Worm (Caenorhabditis elegans) whole organism, L4 larva: ENCODE measurements around the gene C26E6.12.

ENCODE experiments used
- F10B5.3 ChIP-seq: sonication (generic microtip); optimal IDR thresholded peaks from 2 replicates; lab custom pipeline; 2016; ENCODE audit warnings: mild to moderate bottlenecking, missing genetic modification characterization, missing compliant biosample characterization
- F37D6.2 ChIP-seq: sonication (generic microtip); optimal IDR thresholded peaks from 2 replicates; lab custom pipeline; 2016; ENCODE audit warnings: mild to moderate bottlenecking, missing genetic modification characterization, missing compliant biosample characterization
- F49E8.2 ChIP-seq: sonication (generic microtip); optimal IDR thresholded peaks from 2 replicates; lab custom pipeline; 2016; ENCODE audit warnings: missing compliant biosample characterization, mild to moderate bottlenecking, missing genetic modification characterization, borderline replicate concordance
- R02D3.7 ChIP-seq: fragments of 150-350 bp; sonication (generic microtip); optimal IDR thresholded peaks from 3 replicates; lab custom pipeline; 2014; ENCODE audit warnings: missing biosample characterization, missing genetic modification characterization
- T20F7.1 ChIP-seq: fragments of 200-800 bp; sonication (Bioruptor generic); optimal IDR thresholded peaks from 2 replicates; lab custom pipeline; 2018; ENCODE audit warnings: mild to moderate bottlenecking, missing genetic modification characterization, missing compliant biosample characterization
- Y48G9A.11 ChIP-seq: fragments of 200-800 bp; sonication (Bioruptor generic); IDR thresholded peaks from 2 replicates; pipeline ENCODE4 v1.3.6; 2022; ENCODE audit warnings: missing genetic modification reagents, missing genetic modification characterization, missing compliant biosample characterization
- Y75B8A.6 ChIP-seq: fragments of 200-800 bp; sonication (Bioruptor generic); IDR thresholded peaks from 2 replicates; pipeline ENCODE4 v1.3.6; 2022; ENCODE audit warnings: missing genetic modification reagents, missing genetic modification characterization, missing compliant biosample characterization
- ZK337.2 ChIP-seq: fragments of 200-800 bp; sonication (Bioruptor generic); IDR thresholded peaks from 2 replicates; pipeline ENCODE4 v1.3.6; 2022; ENCODE audit warnings: missing genetic modification reagents, missing genetic modification characterization, missing compliant biosample characterization
- aha-1 ChIP-seq: fragments of 150-350 bp; peaks from one replicate; lab custom pipeline; 2014; ENCODE audit warnings: missing biosample characterization, missing genetic modification characterization
- ama-1 ChIP-seq: fragments of 150-350 bp; optimal IDR thresholded peaks from 2 replicates; lab custom pipeline; 2014; ENCODE audit warnings: inconsistent platforms, mixed read lengths
- arid-1 ChIP-seq: fragments of 200-800 bp; sonication (Bioruptor generic); conservative IDR thresholded peaks from 2 replicates; pipeline ENCODE4 v1.3.6; 2022; ENCODE audit warnings: missing genetic modification reagents, missing genetic modification characterization, missing compliant biosample characterization
- ceh-20 ChIP-seq: fragments of 200-800 bp; sonication (Bioruptor generic); IDR thresholded peaks from 2 replicates; pipeline ENCODE4 v1.3.6; 2022; ENCODE audit warnings: missing genetic modification reagents, missing genetic modification characterization, missing compliant biosample characterization
- ceh-28 ChIP-seq: fragments of 150-350 bp; optimal IDR thresholded peaks from 2 replicates; lab custom pipeline; 2014; ENCODE audit warnings: missing biosample characterization, missing genetic modification reagents, missing genetic modification characterization
- ceh-44 ChIP-seq: fragments of 200-800 bp; sonication (Bioruptor generic); IDR thresholded peaks from 2 replicates; pipeline ENCODE4 v1.3.6; 2022; ENCODE audit warnings: missing genetic modification reagents, missing genetic modification characterization, missing compliant biosample characterization
- ceh-82 ChIP-seq: sonication (generic microtip); optimal IDR thresholded peaks from 2 replicates; lab custom pipeline; 2017; ENCODE audit warnings: missing biosample characterization, missing genetic modification characterization
- ces-1 ChIP-seq: fragments of 150-350 bp; sonication (generic microtip); optimal IDR thresholded peaks from 4 replicates; lab custom pipeline; 2014; ENCODE audit warnings: missing biosample characterization, missing genetic modification reagents, missing genetic modification characterization
- cey-2 ChIP-seq: sonication (generic microtip); optimal IDR thresholded peaks from 3 replicates; lab custom pipeline; 2017; ENCODE audit warnings: missing genetic modification characterization, mild to moderate bottlenecking, missing compliant biosample characterization, antibody characterized with exemption, borderline replicate concordance; ENCODE audit not compliant: insufficient read depth
- daf-12 ChIP-seq: fragments of 150-350 bp; optimal IDR thresholded peaks from 2 replicates; lab custom pipeline; 2014; ENCODE audit warnings: missing biosample characterization, missing genetic modification reagents, missing genetic modification characterization
- daf-16 ChIP-seq, 3 experiments: sonication (generic microtip); optimal IDR thresholded peaks; 2 replicates each; lab custom pipeline; 2016 to 2017; ENCODE audit warnings: missing genetic modification characterization in 3 of 3, missing genetic modification reagents in 3 of 3, mild to moderate bottlenecking in 2 of 3, missing compliant biosample characterization in 2 of 3, missing biosample characterization in 1 of 3, moderate library complexity in 1 of 3
- dmd-6 ChIP-seq: fragments of 200-800 bp; sonication (Bioruptor generic); IDR thresholded peaks from 2 replicates; pipeline ENCODE4 v1.3.6; 2022; ENCODE audit warnings: missing genetic modification reagents, missing genetic modification characterization, missing compliant biosample characterization
- dmd-9 ChIP-seq: fragments of 200-800 bp; sonication (Bioruptor generic); IDR thresholded peaks from 2 replicates; pipeline ENCODE4 v1.3.6; 2022; ENCODE audit warnings: missing genetic modification reagents, missing genetic modification characterization, missing compliant biosample characterization
- dve-1 ChIP-seq: sonication (generic microtip); optimal IDR thresholded peaks from 2 replicates; lab custom pipeline; 2017; ENCODE audit warnings: antibody characterized with exemption, mild to moderate bottlenecking, missing genetic modification characterization, missing compliant biosample characterization; ENCODE audit not compliant: insufficient read depth
- egl-43 ChIP-seq: fragments of 200-800 bp; sonication (Bioruptor generic); IDR thresholded peaks from 2 replicates; pipeline ENCODE4 v1.3.6; 2022; ENCODE audit warnings: missing genetic modification reagents, missing genetic modification characterization, missing compliant biosample characterization
- hif-1 ChIP-seq, 2 experiments: sonication (generic microtip); optimal IDR thresholded peaks; 2 replicates each; lab custom pipeline; 2016 to 2017; ENCODE audit warnings: missing compliant biosample characterization in 2 of 2, missing genetic modification characterization in 2 of 2, missing genetic modification reagents in 2 of 2, missing genotype in 2 of 2, mild to moderate bottlenecking in 1 of 2
- hlh-11 ChIP-seq: fragments of 200-800 bp; sonication (Bioruptor generic); optimal IDR thresholded peaks from 2 replicates; lab custom pipeline; 2018; ENCODE audit warnings: mild to moderate bottlenecking, missing genetic modification characterization, missing compliant biosample characterization
- lsy-2 ChIP-seq, 2 experiments: fragments of 150-350 bp in 1 of 2; sonication (generic microtip) in 1 of 2; optimal IDR thresholded peaks; 2 replicates each; lab custom pipeline; 2014 to 2017; ENCODE audit warnings: missing biosample characterization in 2 of 2, missing genetic modification characterization in 2 of 2
- mdt-29 ChIP-seq: fragments of 200-800 bp; sonication (Bioruptor generic); IDR thresholded peaks from 2 replicates; pipeline ENCODE4 v1.3.6; 2022; ENCODE audit warnings: missing genetic modification reagents, missing genetic modification characterization, missing compliant biosample characterization
- mes-2 ChIP-seq: sonication (generic microtip); optimal IDR thresholded peaks from 2 replicates; lab custom pipeline; 2016; ENCODE audit warnings: missing genotype, mild to moderate bottlenecking, missing genetic modification characterization, missing compliant biosample characterization; ENCODE audit not compliant: poor library complexity, severe bottlenecking
- nhr-11 ChIP-seq: fragments of 150-350 bp; optimal IDR thresholded peaks from 2 replicates; lab custom pipeline; 2014; ENCODE audit warnings: missing biosample characterization, missing genetic modification characterization
- nhr-25 ChIP-seq: sonication (generic microtip); optimal IDR thresholded peaks from 2 replicates; lab custom pipeline; 2017; ENCODE audit warnings: missing genetic modification characterization, mild to moderate bottlenecking, missing compliant biosample characterization, antibody characterized with exemption, moderate library complexity, borderline replicate concordance; ENCODE audit not compliant: insufficient read depth
- nhr-28 ChIP-seq: fragments of 150-350 bp; optimal IDR thresholded peaks from 2 replicates; lab custom pipeline; 2014; ENCODE audit warnings: missing biosample characterization, missing genetic modification characterization
- nhr-48 ChIP-seq: sonication (generic microtip); optimal IDR thresholded peaks from 2 replicates; lab custom pipeline; 2016; ENCODE audit warnings: mild to moderate bottlenecking, missing genetic modification characterization, missing compliant biosample characterization
- nhr-76 ChIP-seq: fragments of 150-350 bp; optimal IDR thresholded peaks from 2 replicates; lab custom pipeline; 2014; ENCODE audit warnings: missing biosample characterization, missing genetic modification characterization
- nhr-77 ChIP-seq: fragments of 150-350 bp; optimal IDR thresholded peaks from 2 replicates; lab custom pipeline; 2014; ENCODE audit warnings: missing biosample characterization, missing genetic modification characterization
- php-3 ChIP-seq: fragments of 200-800 bp; sonication (Bioruptor generic); IDR thresholded peaks from 2 replicates; pipeline ENCODE4 v1.3.6; 2022; ENCODE audit warnings: missing genetic modification reagents, missing genetic modification characterization, missing compliant biosample characterization
- rbr-2 ChIP-seq: sonication (generic microtip); optimal IDR thresholded peaks from 2 replicates; lab custom pipeline; 2016; ENCODE audit warnings: missing genotype, missing genetic modification characterization, missing compliant biosample characterization
- set-16 ChIP-seq: fragments of 200-800 bp; sonication (Bioruptor generic); IDR thresholded peaks from 2 replicates; pipeline ENCODE4 v1.3.6; 2022; ENCODE audit warnings: missing genetic modification reagents, missing genetic modification characterization, missing compliant biosample characterization
- spr-1 ChIP-seq: sonication (generic microtip); optimal IDR thresholded peaks from 2 replicates; lab custom pipeline; 2016; ENCODE audit warnings: mild to moderate bottlenecking, missing genetic modification characterization, missing compliant biosample characterization
- unc-130 ChIP-seq: sonication (generic microtip); optimal IDR thresholded peaks from 2 replicates; lab custom pipeline; 2016; ENCODE audit warnings: missing genetic modification reagents, missing genetic modification characterization, missing compliant biosample characterization
- unc-62 ChIP-seq, 3 experiments: fragments of 150-350 bp in 1 of 3; sonication (generic microtip); optimal IDR thresholded peaks in 2 of 3; peaks in 1 of 3; 1 replicate in 1 of 3; 2 replicates in 2 of 3; lab custom pipeline; 2014 to 2017; ENCODE audit warnings: missing biosample characterization in 3 of 3, missing genetic modification characterization in 3 of 3, missing genetic modification reagents in 3 of 3, missing genotype in 1 of 3
- zag-1 ChIP-seq: fragments of 150-350 bp; optimal IDR thresholded peaks from 2 replicates; lab custom pipeline; 2014; ENCODE audit warnings: missing biosample characterization, missing genetic modification characterization
- zfp-2 ChIP-seq: sonication (generic microtip); optimal IDR thresholded peaks from 2 replicates; lab custom pipeline; 2016; ENCODE audit warnings: mild to moderate bottlenecking, missing genetic modification characterization, missing compliant biosample characterization
- zfp-3 ChIP-seq: fragments of 200-800 bp; sonication (Bioruptor generic); conservative IDR thresholded peaks from 2 replicates; pipeline ENCODE4 v1.3.6; 2022; ENCODE audit warnings: missing genetic modification reagents, missing genetic modification characterization, missing compliant biosample characterization
- zip-11 ChIP-seq: fragments of 200-800 bp; sonication (Bioruptor generic); IDR thresholded peaks from 2 replicates; pipeline ENCODE4 v1.3.6; 2022; ENCODE audit warnings: missing genetic modification characterization, missing compliant biosample characterization
- ztf-7 ChIP-seq: fragments of 150-350 bp; optimal IDR thresholded peaks from 2 replicates; lab custom pipeline; 2014; ENCODE audit warnings: missing biosample characterization, missing genetic modification characterization

Gene C26E6.12

DNA sequence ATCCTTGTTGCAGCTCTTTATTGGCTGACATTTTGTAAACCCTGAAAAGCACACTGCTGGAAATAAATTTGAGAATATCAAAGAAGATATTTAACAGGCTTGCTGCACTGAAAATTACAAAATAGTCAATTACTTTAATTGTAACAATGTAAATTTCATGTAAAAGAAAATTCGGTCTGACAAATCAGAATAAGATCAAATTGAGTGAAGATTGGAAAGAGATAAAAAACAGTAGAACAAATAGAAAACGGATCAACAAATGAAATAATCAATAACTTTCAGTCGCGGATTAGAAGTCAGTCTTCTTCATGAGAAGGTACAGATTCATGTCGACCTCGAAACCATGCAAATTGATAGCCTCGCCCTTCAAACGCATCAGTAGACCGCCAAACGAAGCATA, 15.0 kb downstream of the C26E6.12 start, which contains the start of gene rars-1:
TSS of gene rars-1 (minus strand) at position 101 of the 400 bp plus-strand sequence.
- TF ChIP-seq nhr-48 (tag; lab: Kevin White, UChicago) (no peak), unc-62 (GFP tag; optimal IDR thresholded peaks at IDR 0.05 in 1 of 2; lab: Kevin White, UChicago) (peak in 1 of 2 experiments; percentile 57), unc-62 (tag; optimal IDR thresholded peaks at IDR 0.05; lab: Kevin White, UChicago) (no peak), ama-1 (no peak), zfp-2 (tag; lab: Kevin White, UChicago) (no peak)
- TF ChIP-seq, all 104 proteins: peak for 1

DNA sequence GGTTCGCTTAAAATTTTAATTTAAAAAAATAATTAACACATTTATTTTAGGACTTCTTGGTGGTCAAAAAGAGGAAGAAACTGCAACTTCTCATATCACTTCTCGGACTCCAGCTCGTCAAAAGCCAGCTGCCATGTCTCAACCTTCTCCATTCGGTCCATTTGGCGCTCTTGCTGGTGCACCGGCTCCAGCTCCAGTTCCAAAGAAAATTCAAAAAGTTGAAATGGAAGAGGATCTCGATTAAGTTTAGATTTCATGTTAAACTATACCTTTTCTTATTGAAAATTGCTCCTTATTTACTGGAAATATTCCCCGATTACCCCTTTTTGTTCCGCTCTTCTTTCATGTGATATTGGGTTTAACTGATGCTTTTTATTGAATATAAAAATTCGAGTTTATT, 18.3 kb downstream of the C26E6.12 start:
- TF ChIP-seq ceh-82 (tag; lab: Kevin White, UChicago) (no peak), R02D3.7 (tag; lab: Kevin White, UChicago) (no peak), aha-1 (tag; lab: Kevin White, UChicago) (peak; percentile 93), hif-1 (tag; optimal IDR thresholded peaks at IDR 0.05; lab: Kevin White, UChicago) (no peak)

DNA sequence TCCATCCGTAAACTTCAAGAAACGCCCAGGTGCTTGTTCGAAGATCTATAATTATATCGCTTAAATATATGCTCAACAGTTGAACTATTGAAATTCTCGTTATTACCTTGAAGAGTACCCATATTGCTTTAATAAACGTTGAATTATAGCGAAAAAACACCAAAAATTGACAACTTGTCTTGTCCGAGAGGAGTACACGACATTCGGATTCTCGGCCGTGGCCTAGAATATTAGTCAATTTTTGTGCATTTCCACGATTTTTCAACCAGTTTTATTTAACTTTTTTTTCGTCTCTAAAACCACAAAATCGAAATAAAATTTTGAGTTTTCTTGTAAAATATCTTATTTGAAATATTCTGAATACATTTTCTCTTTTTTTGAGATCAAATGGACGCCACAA, 19.7 kb downstream of the C26E6.12 start, which contains the start of the genes F26F4.9 and cee-1:
TSS of gene F26F4.9 (minus strand) at position 205 of the 400 bp plus-strand sequence.
TSS of gene cee-1 (plus strand) at position 383 of the 400 bp plus-strand sequence.
- TF ChIP-seq arid-1, result no peak
- TF ChIP-seq F10B5.3 (tag; lab: Kevin White, UChicago), result no peak
- no peak for TF ChIP-seq daf-12 (tag; lab: Kevin White, UChicago)
- TF ChIP-seq daf-16 (GFP tag; optimal IDR thresholded peaks at IDR 0.05; lab: Kevin White, UChicago), result no peak
- TF ChIP-seq daf-16 (tag; optimal IDR thresholded peaks at IDR 0.05; lab: Kevin White, UChicago), result peak; percentile 33
- TF ChIP-seq ceh-28 (tag; lab: Kevin White, UChicago), result no peak
- peak; percentile 32 for TF ChIP-seq rbr-2 (tag; lab: Kevin White, UChicago)
- TF ChIP-seq nhr-77 (tag; lab: Kevin White, UChicago), result no peak
- peak; percentile 3 for TF ChIP-seq hlh-11 (tag; lab: Kevin White, UChicago)
- TF ChIP-seq unc-130, result peak; percentile 86
- peak; percentile 19; the same call in 1 of the 2 replicates for TF ChIP-seq dmd-6 (GFP tag; lab: Robert Waterston, UW)
- TF ChIP-seq nhr-25 (tag; lab: Kevin White, UChicago), result no peak
- TF ChIP-seq Y75B8A.6 (GFP tag; lab: Robert Waterston, UW), result no peak
- TF ChIP-seq nhr-76 (tag; lab: Kevin White, UChicago), result no peak
- TF ChIP-seq mdt-29, result no peak
- TF ChIP-seq ceh-20 (GFP tag; lab: Robert Waterston, UW), result no peak
- TF ChIP-seq T20F7.1 (GFP tag; lab: Kevin White, UChicago), result no peak
- peak; percentile 44 for TF ChIP-seq dve-1 (tag; lab: Kevin White, UChicago)
- no peak for TF ChIP-seq zag-1 (tag; lab: Kevin White, UChicago)
- peak; percentile 4 for TF ChIP-seq F49E8.2 (tag; lab: Kevin White, UChicago)
- TF ChIP-seq aha-1 (tag; lab: Kevin White, UChicago), result peak; percentile 86
- TF ChIP-seq zip-11 (GFP tag; lab: Robert Waterston, UW), result no peak
- TF ChIP-seq spr-1, result no peak
- no peak for TF ChIP-seq zfp-2 (tag; lab: Kevin White, UChicago)
- TF ChIP-seq egl-43 (GFP tag; lab: Robert Waterston, UW), result no peak
- no peak for TF ChIP-seq php-3 (GFP tag; lab: Robert Waterston, UW)
- TF ChIP-seq F37D6.2 (tag; lab: Kevin White, UChicago), result no peak
- TF ChIP-seq set-16 (GFP tag; lab: Robert Waterston, UW), result no peak
- TF ChIP-seq mes-2 (tag; lab: Kevin White, UChicago), result peak; percentile 97
- TF ChIP-seq ztf-7 (tag; lab: Kevin White, UChicago), result no peak
- TF ChIP-seq ZK337.2 (GFP tag; lab: Robert Waterston, UW), result peak; percentile 73
- TF ChIP-seq ceh-44 (GFP tag; lab: Robert Waterston, UW), result no peak
- TF ChIP-seq nhr-11 (tag; lab: Kevin White, UChicago), result no peak
- no peak for TF ChIP-seq nhr-48 (tag; lab: Kevin White, UChicago)
- peak in 1 of 2 experiments; percentile 74 for TF ChIP-seq lsy-2 (tag; optimal IDR thresholded peaks at IDR 0.05; lab: Kevin White, UChicago)
- TF ChIP-seq ces-1 (GFP tag; lab: Kevin White, UChicago), result no peak
- no peak for TF ChIP-seq zfp-3 (GFP tag; lab: Robert Waterston, UW)
- TF ChIP-seq ceh-82 (tag; lab: Kevin White, UChicago), result no peak
- peak; percentile 8 for TF ChIP-seq nhr-28 (tag; lab: Kevin White, UChicago)
- 0 out of 2 replicates have a peak, but pooled peaks have one; percentile 15 for TF ChIP-seq Y48G9A.11 (GFP tag; lab: Robert Waterston, UW)
- TF ChIP-seq dmd-9 (GFP tag; lab: Robert Waterston, UW), result 0 out of 2 replicates have a peak, but pooled peaks have one; percentile 37
- no peak for TF ChIP-seq cey-2 (tag; lab: Kevin White, UChicago)
